Fruit fly (Drosophila melanogaster) whole organism, adult: ENCODE data around the gene IP3K1.

ENCODE experiments used
- CG11617 ChIP-seq: fragments of 200-800 bp; sonication (Bioruptor generic); optimal IDR thresholded peaks from 2 replicates; lab custom pipeline; 2017; ENCODE audit warnings: mild to moderate bottlenecking, missing biosample characterization, missing genetic modification reagents, missing genetic modification characterization
- CG12768 ChIP-seq: fragments of 200-800 bp; sonication (Bioruptor generic); optimal IDR thresholded peaks from 2 replicates; lab custom pipeline; 2017; ENCODE audit warnings: missing biosample characterization, missing genetic modification characterization, mild to moderate bottlenecking, moderate library complexity, missing genetic modification reagents
- CG14711 ChIP-seq: fragments of 200-800 bp; sonication (Bioruptor generic); optimal IDR thresholded peaks from 2 replicates; lab custom pipeline; 2018; ENCODE audit warnings: missing biosample characterization, mild to moderate bottlenecking, missing genetic modification characterization, moderate library complexity
- CG1620 ChIP-seq: fragments of 200-800 bp; sonication (Bioruptor generic); optimal IDR thresholded peaks from 2 replicates; lab custom pipeline; 2016; ENCODE audit warnings: missing biosample characterization, missing genetic modification characterization
- CG33017 ChIP-seq: fragments of 200-800 bp; sonication (Bioruptor generic); optimal IDR thresholded peaks from 2 replicates; lab custom pipeline; 2018; ENCODE audit warnings: missing biosample characterization, mild to moderate bottlenecking, missing genetic modification characterization, moderate library complexity
- CG5204 ChIP-seq: fragments of 200-800 bp; sonication (Bioruptor generic); optimal IDR thresholded peaks from 2 replicates; lab custom pipeline; 2016; ENCODE audit warnings: missing biosample characterization, missing genetic modification characterization
- CG7045 ChIP-seq: fragments of 200-800 bp; sonication (Bioruptor generic); optimal IDR thresholded peaks from 2 replicates; lab custom pipeline; 2017; ENCODE audit warnings: missing biosample characterization, mild to moderate bottlenecking, missing genetic modification characterization
- CG7101 ChIP-seq: fragments of 200-800 bp; sonication (Bioruptor generic); optimal IDR thresholded peaks from 2 replicates; lab custom pipeline; 2018; ENCODE audit warnings: missing biosample characterization, mild to moderate bottlenecking, missing genetic modification characterization, moderate library complexity
- Clk ChIP-seq: fragments of 200-800 bp; sonication (Bioruptor generic); optimal IDR thresholded peaks from 2 replicates; lab custom pipeline; 2017; ENCODE audit warnings: missing biosample characterization, missing genetic modification characterization
- Crg-1 ChIP-seq: fragments of 200-800 bp; sonication (Bioruptor generic); optimal IDR thresholded peaks from 2 replicates; lab custom pipeline; 2016; ENCODE audit warnings: missing biosample characterization, missing genetic modification characterization
- Hr96 ChIP-seq: fragments of 200-800 bp; sonication (Bioruptor generic); optimal IDR thresholded peaks from 2 replicates; lab custom pipeline; 2016; ENCODE audit warnings: missing biosample characterization, missing genetic modification characterization
- Mnt ChIP-seq: fragments of 200-800 bp; sonication (Bioruptor generic); optimal IDR thresholded peaks from 2 replicates; lab custom pipeline; 2016; ENCODE audit warnings: missing biosample characterization, mild to moderate bottlenecking, missing genetic modification characterization
- bab1 ChIP-seq: fragments of 200-800 bp; sonication (Bioruptor generic); optimal IDR thresholded peaks from 3 replicates; lab custom pipeline; 2019; ENCODE audit warnings: missing biosample characterization, mild to moderate bottlenecking, missing genetic modification characterization, moderate library complexity
- cic ChIP-seq: fragments of 200-800 bp; sonication (Bioruptor generic); optimal IDR thresholded peaks from 2 replicates; lab custom pipeline; 2017; ENCODE audit warnings: missing biosample characterization, mild to moderate bottlenecking, missing genetic modification characterization, moderate library complexity
- cnc ChIP-seq, 2 experiments: fragments of >200 bp; optimal IDR thresholded peaks; 2 replicates each; lab custom pipeline; 2017
- kay ChIP-seq: fragments of 200-800 bp; sonication (Bioruptor generic); peaks from one replicate; lab custom pipeline; 2016; ENCODE audit warnings: missing biosample characterization, missing genetic modification characterization, borderline replicate concordance
- ovo ChIP-seq: fragments of 200-800 bp; sonication (Bioruptor generic); optimal IDR thresholded peaks from 2 replicates; lab custom pipeline; 2016; ENCODE audit warnings: missing biosample characterization, missing genetic modification characterization
- pad ChIP-seq: fragments of 200-800 bp; sonication (Bioruptor generic); optimal IDR thresholded peaks from 3 replicates; lab custom pipeline; 2017; ENCODE audit warnings: missing biosample characterization, missing genetic modification characterization, mild to moderate bottlenecking, moderate library complexity, missing genetic modification reagents
- tj ChIP-seq: fragments of 200-800 bp; sonication (Bioruptor generic); optimal IDR thresholded peaks from 3 replicates; lab custom pipeline; 2017; ENCODE audit warnings: missing biosample characterization, mild to moderate bottlenecking, missing genetic modification characterization, moderate library complexity
- toe ChIP-seq: fragments of 200-800 bp; sonication (Bioruptor generic); optimal IDR thresholded peaks from 2 replicates; lab custom pipeline; 2016; ENCODE audit warnings: missing biosample characterization, missing genetic modification characterization

IP3K1 gene

dm6 chr2L:9782176-9782581 is at the start of gene IP3K1:
Gene IP3K1, plus strand, starts transcription at chr2L:9782384.
- TF ChIP-seq CG7045 = no peak
- TF ChIP-seq Hr96 = peak; percentile 70
- peak; percentile 8 for TF ChIP-seq Clk (GFP tag; lab: Kevin White, UChicago)
- peak; percentile 75 for TF ChIP-seq tj (GFP tag; lab: Kevin White, UChicago)
- peak; percentile 80 for TF ChIP-seq pad
- peak; percentile 90 for TF ChIP-seq Mnt (GFP tag; lab: Kevin White, UChicago)
- TF ChIP-seq CG5204 = no peak
- TF ChIP-seq CG7101 (tag; lab: Kevin White, UChicago) = peak; percentile 57
- peak; percentile 4 for TF ChIP-seq Crg-1 (GFP tag; lab: Kevin White, UChicago)
- peak; percentile 79 for TF ChIP-seq ovo (GFP tag; lab: Kevin White, UChicago)
- TF ChIP-seq cnc (optimal IDR thresholded peaks at IDR 0.05; lab: Kevin White, UChicago) = no peak
- peak; percentile 95 for TF ChIP-seq cic
- TF ChIP-seq CG14711 (tag; lab: Kevin White, UChicago) = no peak
- TF ChIP-seq CG1620 (GFP tag; lab: Kevin White, UChicago) = peak; percentile 41
- TF ChIP-seq bab1 (GFP tag; lab: Kevin White, UChicago) = peak; percentile 83
- peak; percentile 51 for TF ChIP-seq CG11617 (GFP tag; lab: Kevin White, UChicago)
- peak; percentile 38 for TF ChIP-seq toe (GFP tag; lab: Kevin White, UChicago)
- peak; percentile 43 for TF ChIP-seq CG33017 (tag; lab: Kevin White, UChicago)
- peak; percentile 84 for TF ChIP-seq CG12768 (GFP tag; lab: Kevin White, UChicago)

- no peak for TF ChIP-seq CG11617 (GFP tag; lab: Kevin White, UChicago)
- TF ChIP-seq ovo (GFP tag; lab: Kevin White, UChicago) = no peak
- no peak for TF ChIP-seq kay (GFP tag; lab: Kevin White, UChicago)
- no peak for TF ChIP-seq cnc (optimal IDR thresholded peaks at IDR 0.05; lab: Kevin White, UChicago)
- no peak for TF ChIP-seq Crg-1 (GFP tag; lab: Kevin White, UChicago)
- no peak for TF ChIP-seq tj (GFP tag; lab: Kevin White, UChicago)
- no peak for TF ChIP-seq pad
- no peak for TF ChIP-seq bab1 (GFP tag; lab: Kevin White, UChicago)
- no peak for TF ChIP-seq toe (GFP tag; lab: Kevin White, UChicago)
- no peak for TF ChIP-seq CG33017 (tag; lab: Kevin White, UChicago)
- TF ChIP-seq cic = no peak
- no peak for TF ChIP-seq CG12768 (GFP tag; lab: Kevin White, UChicago)
- no peak for TF ChIP-seq CG7101 (tag; lab: Kevin White, UChicago)
- TF ChIP-seq Mnt (GFP tag; lab: Kevin White, UChicago) = no peak
- TF ChIP-seq Clk (GFP tag; lab: Kevin White, UChicago) = no peak
Observed at dm6 chr2L:9734134-9734533, 48.0 kb upstream of the IP3K1 start.

- no peak for TF ChIP-seq toe (GFP tag; lab: Kevin White, UChicago)
- TF ChIP-seq kay (GFP tag; lab: Kevin White, UChicago) = peak; percentile 85
- no peak for TF ChIP-seq CG7101 (tag; lab: Kevin White, UChicago)
- no peak for TF ChIP-seq ovo (GFP tag; lab: Kevin White, UChicago)
Observed at dm6 chr2L:9736000-9736695, 46.0 kb upstream of the IP3K1 start, which contains the start of gene CG13117. Gene CG13117, plus strand, starts transcription at chr2L:9736645.

DNA sequence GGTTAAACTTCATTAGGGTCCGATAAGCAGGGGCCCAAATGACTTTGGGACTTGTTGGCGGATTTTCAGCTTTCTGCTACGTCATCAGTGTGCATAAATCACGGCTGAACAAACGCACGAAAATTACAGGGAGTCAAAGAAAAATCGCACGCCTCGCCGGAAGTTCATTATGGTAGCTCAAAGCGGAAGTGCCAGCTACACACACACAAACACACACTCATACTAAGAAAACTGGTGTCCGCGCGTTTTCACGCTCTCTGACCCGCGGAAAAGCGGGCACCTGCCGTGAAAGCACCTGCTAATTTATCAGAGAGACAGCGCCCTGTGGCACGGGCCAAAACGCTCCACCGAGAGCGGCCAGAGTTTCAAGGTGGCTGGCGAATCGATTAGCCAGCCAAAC is 44.8 kb upstream of the IP3K1 start:
- TF ChIP-seq kay (GFP tag; lab: Kevin White, UChicago) (peak; percentile 52), Hr96 (no peak), Mnt (GFP tag; lab: Kevin White, UChicago) (no peak)

DNA sequence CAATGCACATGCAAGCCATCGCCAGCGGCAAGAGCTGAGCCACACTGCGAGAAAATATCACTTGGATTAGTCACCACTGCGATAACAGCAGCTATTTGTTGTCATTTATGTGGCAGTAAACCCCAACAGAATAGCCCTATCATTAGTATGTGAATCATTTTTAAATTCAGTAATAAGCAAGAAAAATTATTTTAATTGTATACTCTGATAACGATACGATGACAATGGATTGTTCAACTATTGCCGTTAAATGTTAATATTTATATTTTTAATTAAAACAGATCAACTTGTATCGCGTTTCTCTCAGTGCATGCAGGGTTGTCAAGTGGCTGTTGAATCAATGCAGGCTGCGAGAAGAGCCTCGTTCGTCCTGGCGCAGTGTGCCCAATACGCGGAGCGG is 44.4 kb upstream of the IP3K1 start:
- peak; percentile 18 for TF ChIP-seq CG7101 (tag; lab: Kevin White, UChicago)
- no peak for TF ChIP-seq pad
- peak; percentile 34 for TF ChIP-seq CG7045
- TF ChIP-seq cnc (optimal IDR thresholded peaks at IDR 0.05; lab: Kevin White, UChicago) = no peak
- no peak for TF ChIP-seq kay (GFP tag; lab: Kevin White, UChicago)
- TF ChIP-seq CG33017 (tag; lab: Kevin White, UChicago) = peak; percentile 15
- TF ChIP-seq tj (GFP tag; lab: Kevin White, UChicago) = no peak
- no peak for TF ChIP-seq Hr96
- TF ChIP-seq CG1620 (GFP tag; lab: Kevin White, UChicago) = no peak
- TF ChIP-seq bab1 (GFP tag; lab: Kevin White, UChicago) = no peak
- no peak for TF ChIP-seq CG11617 (GFP tag; lab: Kevin White, UChicago)
- TF ChIP-seq ovo (GFP tag; lab: Kevin White, UChicago) = no peak
- TF ChIP-seq Clk (GFP tag; lab: Kevin White, UChicago) = no peak
- peak; percentile 21 for TF ChIP-seq CG5204
- TF ChIP-seq Mnt (GFP tag; lab: Kevin White, UChicago) = no peak
- no peak for TF ChIP-seq CG12768 (GFP tag; lab: Kevin White, UChicago)
- TF ChIP-seq cic = no peak
- TF ChIP-seq toe (GFP tag; lab: Kevin White, UChicago) = peak; percentile 16
- no peak for TF ChIP-seq CG14711 (tag; lab: Kevin White, UChicago)
- TF ChIP-seq Crg-1 (GFP tag; lab: Kevin White, UChicago) = no peak

dm6 chr2L:9739685-9740084 is 42.5 kb upstream of the IP3K1 start:
- TF ChIP-seq CG7101 (tag; lab: Kevin White, UChicago) (no peak), pad (no peak), CG33017 (tag; lab: Kevin White, UChicago) (no peak), kay (GFP tag; lab: Kevin White, UChicago) (no peak), Crg-1 (GFP tag; lab: Kevin White, UChicago) (no peak), toe (GFP tag; lab: Kevin White, UChicago) (no peak), CG7045 (no peak), CG5204 (no peak), cnc (optimal IDR thresholded peaks at IDR 0.05; lab: Kevin White, UChicago) (no peak), CG1620 (GFP tag; lab: Kevin White, UChicago) (no peak), Mnt (GFP tag; lab: Kevin White, UChicago) (no peak), CG14711 (tag; lab: Kevin White, UChicago) (no peak), Hr96 (no peak), CG11617 (GFP tag; lab: Kevin White, UChicago) (no peak), tj (GFP tag; lab: Kevin White, UChicago) (no peak), cic (no peak), ovo (GFP tag; lab: Kevin White, UChicago) (no peak), CG12768 (GFP tag; lab: Kevin White, UChicago) (no peak), bab1 (GFP tag; lab: Kevin White, UChicago) (no peak), Clk (GFP tag; lab: Kevin White, UChicago) (no peak)
